Fruit fly (Drosophila melanogaster) whole organism, embryonic: ENCODE measurements around the gene CG10570.
A peak's percentile ranks its signal among the peaks of the same experiment; 100 is the strongest.

Experiments used
- Adf1 ChIP-seq: fragments of 200-800 bp; sonication (Bioruptor generic); IDR thresholded peaks from 2 replicates; pipeline ENCODE4 v1.3.6; 2022; ENCODE audit warnings: missing biosample characterization, missing genetic modification characterization
- Antp ChIP-seq: fragments of 200-800 bp; sonication (Bioruptor generic); optimal IDR thresholded peaks from 3 replicates; lab custom pipeline; 2016; ENCODE audit warnings: missing biosample characterization, missing genetic modification characterization
- Atf-2 ChIP-seq: fragments of 200-800 bp; sonication (Bioruptor generic); optimal IDR thresholded peaks from 2 replicates; lab custom pipeline; 2016; ENCODE audit warnings: missing biosample characterization, missing genetic modification characterization
- Atf3 ChIP-seq: fragments of 200-800 bp; sonication (Bioruptor generic); optimal IDR thresholded peaks from 3 replicates; lab custom pipeline; 2016; ENCODE audit warnings: missing biosample characterization, missing genetic modification characterization
- CG10147 ChIP-seq: fragments of 200-800 bp; sonication (Bioruptor generic); optimal IDR thresholded peaks from 2 replicates; lab custom pipeline; 2019; ENCODE audit warnings: missing biosample characterization, mild to moderate bottlenecking, missing genetic modification characterization, moderate library complexity
- CG1024 ChIP-seq: fragments of 200-800 bp; sonication (Bioruptor generic); IDR thresholded peaks from 2 replicates; pipeline ENCODE4 v1.3.6; 2022; ENCODE audit warnings: missing biosample characterization, missing genetic modification characterization
- CG17328 ChIP-seq: fragments of 200-800 bp; sonication (Bioruptor generic); IDR thresholded peaks from 2 replicates; pipeline ENCODE4 v1.3.6; 2022; ENCODE audit warnings: missing biosample characterization, missing genetic modification characterization
- CG17568 ChIP-seq: fragments of 200-800 bp; sonication (Bioruptor generic); optimal IDR thresholded peaks from 2 replicates; lab custom pipeline; 2018; ENCODE audit warnings: missing biosample characterization, mild to moderate bottlenecking, missing genetic modification characterization, moderate library complexity
- CG17612 ChIP-seq: fragments of 200-800 bp; sonication (Bioruptor generic); IDR thresholded peaks from 2 replicates; pipeline ENCODE4 v1.3.6; 2022; ENCODE audit warnings: missing biosample characterization, missing genetic modification characterization
- CG2199 ChIP-seq: fragments of 200-800 bp; sonication (Bioruptor generic); IDR thresholded peaks from 3 replicates; pipeline ENCODE4 v1.3.6; 2022; ENCODE audit warnings: missing biosample characterization, missing genetic modification characterization
- CG2875 ChIP-seq: fragments of 200-800 bp; sonication (Bioruptor generic); optimal IDR thresholded peaks from 2 replicates; lab custom pipeline; 2017; ENCODE audit warnings: missing biosample characterization, mild to moderate bottlenecking, missing genetic modification characterization, missing genetic modification reagents
- CG33557 ChIP-seq: fragments of 200-800 bp; sonication (Bioruptor generic); optimal IDR thresholded peaks from 2 replicates; lab custom pipeline; 2019; ENCODE audit warnings: missing biosample characterization, mild to moderate bottlenecking, missing genetic modification characterization, moderate library complexity
- CG7928 ChIP-seq: fragments of 200-800 bp; sonication (Bioruptor generic); optimal IDR thresholded peaks from 2 replicates; lab custom pipeline; 2017; ENCODE audit warnings: missing biosample characterization, mild to moderate bottlenecking, missing genetic modification characterization
- CG7963 ChIP-seq: fragments of 200-800 bp; sonication (Bioruptor generic); IDR thresholded peaks from 3 replicates; pipeline ENCODE4 v1.3.6; 2022; ENCODE audit warnings: missing biosample characterization, missing genetic modification characterization; ENCODE audit not compliant: partially characterized antibody
- CG9876 ChIP-seq: fragments of 200-800 bp; sonication (Bioruptor generic); optimal IDR thresholded peaks from 2 replicates; lab custom pipeline; 2016; ENCODE audit warnings: missing biosample characterization, missing genetic modification characterization
- D ChIP-seq, 2 experiments: fragments of 200-800 bp in 1 of 2; fragments of >200 bp in 1 of 2; sonication (Bioruptor generic) in 1 of 2; optimal IDR thresholded peaks; 2 replicates in 1 of 2; 3 replicates in 1 of 2; lab custom pipeline; 2017; ENCODE audit warnings: mild to moderate bottlenecking in 1 of 2, missing biosample characterization in 1 of 2, missing genetic modification characterization in 1 of 2, missing genetic modification reagents in 1 of 2
- Deaf1 ChIP-seq: fragments of 200-800 bp; optimal IDR thresholded peaks from 3 replicates; lab custom pipeline; 2019; ENCODE audit warnings: missing biosample characterization, mild to moderate bottlenecking, missing genetic modification characterization, moderate library complexity
- Dek ChIP-seq: fragments of 200-800 bp; sonication (Bioruptor generic); optimal IDR thresholded peaks from 3 replicates; lab custom pipeline; 2019; ENCODE audit warnings: missing biosample characterization, mild to moderate bottlenecking, missing genetic modification characterization, moderate library complexity
- Dip2 ChIP-seq: fragments of 200-800 bp; sonication (Bioruptor generic); IDR thresholded peaks from 2 replicates; pipeline ENCODE4 v1.3.6; 2022; ENCODE audit warnings: missing biosample characterization, missing genetic modification characterization
- Dp ChIP-seq: fragments of 200-800 bp; sonication (Bioruptor generic); optimal IDR thresholded peaks from 2 replicates; lab custom pipeline; 2018; ENCODE audit warnings: missing biosample characterization, mild to moderate bottlenecking, missing genetic modification characterization, moderate library complexity
- Gug ChIP-seq: fragments of 200-800 bp; sonication (Bioruptor generic); IDR thresholded peaks from 4 replicates; pipeline ENCODE4 v1.3.6; 2022; ENCODE audit warnings: missing biosample characterization, missing genetic modification characterization
- Hmx ChIP-seq: fragments of 200-800 bp; sonication (Bioruptor generic); optimal IDR thresholded peaks from 2 replicates; lab custom pipeline; 2016; ENCODE audit warnings: missing biosample characterization, missing genetic modification characterization
- Kr ChIP-seq: fragments of 200-800 bp; sonication (Bioruptor generic); optimal IDR thresholded peaks from 2 replicates; lab custom pipeline; 2017; ENCODE audit warnings: missing biosample characterization, mild to moderate bottlenecking, missing genetic modification characterization
- Mrtf ChIP-seq: fragments of 200-800 bp; sonication (Bioruptor generic); IDR thresholded peaks from 3 replicates; pipeline ENCODE4 v1.3.6; 2022; ENCODE audit warnings: missing biosample characterization, missing genetic modification characterization
- Nf-YB ChIP-seq: fragments of 200-800 bp; sonication (Bioruptor generic); optimal IDR thresholded peaks from 3 replicates; lab custom pipeline; 2019; ENCODE audit warnings: missing biosample characterization, mild to moderate bottlenecking, missing genetic modification characterization, moderate library complexity
- Nf-YC ChIP-seq: fragments of 200-800 bp; optimal IDR thresholded peaks from 3 replicates; lab custom pipeline; 2019; ENCODE audit warnings: missing biosample characterization, mild to moderate bottlenecking, missing genetic modification characterization, moderate library complexity
- Poxn ChIP-seq: fragments of 200-800 bp; sonication (Bioruptor generic); IDR thresholded peaks from 2 replicates; pipeline ENCODE4 v1.3.6; 2022; ENCODE audit warnings: missing biosample characterization, missing genetic modification characterization
- Rx ChIP-seq: fragments of 200-800 bp; sonication (Bioruptor generic); IDR thresholded peaks from 2 replicates; pipeline ENCODE4 v1.3.6; 2022; ENCODE audit warnings: missing biosample characterization, missing genetic modification characterization
- Sin3A ChIP-seq: fragments of >200 bp; optimal IDR thresholded peaks from 2 replicates; lab custom pipeline; 2018
- Spps ChIP-seq: fragments of 200-800 bp; sonication (Bioruptor generic); optimal IDR thresholded peaks from 2 replicates; lab custom pipeline; 2018; ENCODE audit warnings: missing biosample characterization, mild to moderate bottlenecking, missing genetic modification characterization
- ac ChIP-seq: fragments of 200-800 bp; sonication (Bioruptor generic); optimal IDR thresholded peaks from 3 replicates; lab custom pipeline; 2017; ENCODE audit warnings: missing biosample characterization, mild to moderate bottlenecking, missing genetic modification characterization
- bsh ChIP-seq, 2 experiments: fragments of 200-800 bp; sonication (Bioruptor generic); optimal IDR thresholded peaks; 2 replicates each; lab custom pipeline; 2017 to 2018; ENCODE audit warnings: mild to moderate bottlenecking in 2 of 2, missing biosample characterization in 2 of 2, missing genetic modification characterization in 2 of 2, moderate library complexity in 1 of 2
- cad ChIP-seq: fragments of >200 bp; optimal IDR thresholded peaks from 2 replicates; lab custom pipeline; 2017; ENCODE audit warnings: missing biosample characterization, missing genetic modification characterization
- cg ChIP-seq: fragments of 200-800 bp; sonication (Bioruptor generic); optimal IDR thresholded peaks from 3 replicates; lab custom pipeline; 2019; ENCODE audit warnings: missing biosample characterization, mild to moderate bottlenecking, missing genetic modification characterization, moderate library complexity
- dati ChIP-seq: fragments of 200-800 bp; sonication (Bioruptor generic); IDR thresholded peaks from 2 replicates; pipeline ENCODE4 v1.3.6; 2022; ENCODE audit warnings: missing biosample characterization, missing genetic modification characterization
- ems ChIP-seq: fragments of 200-800 bp; sonication (Bioruptor generic); optimal IDR thresholded peaks from 3 replicates; lab custom pipeline; 2016; ENCODE audit warnings: missing biosample characterization, missing genetic modification characterization
- eyg ChIP-seq: fragments of 200-800 bp; sonication (Bioruptor generic); optimal IDR thresholded peaks from 3 replicates; lab custom pipeline; 2016; ENCODE audit warnings: missing biosample characterization, missing genetic modification characterization
- gcm ChIP-seq: fragments of 200-800 bp; sonication (Bioruptor generic); optimal IDR thresholded peaks from 2 replicates; lab custom pipeline; 2019; ENCODE audit warnings: missing biosample characterization, mild to moderate bottlenecking, missing genetic modification characterization, moderate library complexity
- gsb-n ChIP-seq: fragments of 200-800 bp; sonication (Bioruptor generic); optimal IDR thresholded peaks from 3 replicates; lab custom pipeline; 2018; ENCODE audit warnings: missing biosample characterization, mild to moderate bottlenecking, missing genetic modification characterization
- lov ChIP-seq, 2 experiments: fragments of 200-800 bp in 1 of 2; fragments of >200 bp in 1 of 2; sonication (Bioruptor generic) in 1 of 2; IDR thresholded peaks in 1 of 2; optimal IDR thresholded peaks in 1 of 2; 2 replicates in 1 of 2; 3 replicates in 1 of 2; pipeline versions ENCODE4 v1.3.6 to Lab custom; 2017 to 2022; ENCODE audit warnings: missing biosample characterization in 1 of 2, missing genetic modification characterization in 1 of 2
- nerfin-1 ChIP-seq: fragments of 200-800 bp; sonication (Bioruptor generic); optimal IDR thresholded peaks from 3 replicates; lab custom pipeline; 2019; ENCODE audit warnings: missing biosample characterization, mild to moderate bottlenecking, missing genetic modification characterization, moderate library complexity
- pfk ChIP-seq: fragments of 200-800 bp; sonication (Bioruptor generic); optimal IDR thresholded peaks from 2 replicates; lab custom pipeline; 2018; ENCODE audit warnings: missing biosample characterization, mild to moderate bottlenecking, missing genetic modification characterization, moderate library complexity
- pros ChIP-seq: fragments of 200-800 bp; sonication (Bioruptor generic); optimal IDR thresholded peaks from 3 replicates; lab custom pipeline; 2019; ENCODE audit warnings: missing biosample characterization, mild to moderate bottlenecking, missing genetic modification characterization, moderate library complexity
- psq ChIP-seq: fragments of 200-800 bp; sonication (Bioruptor generic); optimal IDR thresholded peaks from 2 replicates; lab custom pipeline; 2017; ENCODE audit warnings: missing biosample characterization, missing genetic modification characterization
- run ChIP-seq: fragments of 200-800 bp; sonication (Bioruptor generic); optimal IDR thresholded peaks from 3 replicates; lab custom pipeline; 2018; ENCODE audit warnings: missing biosample characterization, mild to moderate bottlenecking, missing genetic modification characterization
- sens ChIP-seq: fragments of 200-800 bp; sonication (Bioruptor generic); peaks from one replicate; lab custom pipeline; 2016; ENCODE audit warnings: missing biosample characterization, missing genetic modification characterization
- sug ChIP-seq: fragments of 200-800 bp; optimal IDR thresholded peaks from 2 replicates; lab custom pipeline; 2019; ENCODE audit warnings: missing biosample characterization, mild to moderate bottlenecking, missing genetic modification characterization, moderate library complexity
- tll ChIP-seq, 2 experiments: fragments of 200-800 bp in 1 of 2; fragments of >200 bp in 1 of 2; sonication (Bioruptor generic) in 1 of 2; optimal IDR thresholded peaks; 2 replicates each; lab custom pipeline; 2017 to 2019; ENCODE audit warnings: missing biosample characterization in 2 of 2, missing genetic modification characterization in 2 of 2, mild to moderate bottlenecking in 1 of 2, moderate library complexity in 1 of 2

The CG10570 gene

DNA sequence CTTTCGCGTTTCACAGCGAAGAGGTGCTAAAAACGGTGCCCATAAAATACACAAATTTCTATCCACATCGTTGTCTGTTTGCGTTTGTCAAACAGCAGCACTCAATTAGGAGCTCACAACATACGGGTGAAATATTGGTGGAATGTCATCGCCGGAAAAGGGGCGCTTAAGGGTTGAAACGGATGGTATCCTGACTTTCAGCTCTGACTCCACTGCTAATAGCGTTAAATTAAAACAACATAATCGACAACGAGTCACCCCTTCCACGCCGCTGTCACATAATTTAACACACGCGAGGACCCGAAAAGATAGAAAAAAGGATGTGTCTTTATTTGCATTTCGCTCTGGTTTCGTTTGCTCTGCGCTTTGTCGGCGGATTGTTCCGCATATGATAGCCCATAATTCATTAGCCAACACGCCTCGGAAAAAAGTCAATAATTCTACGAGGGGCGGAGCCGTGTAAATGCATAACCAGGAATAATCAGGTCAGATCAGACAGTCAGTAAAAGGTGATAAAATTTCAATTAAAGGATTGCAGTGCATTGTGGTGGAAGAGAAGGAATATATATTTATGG, 25.9 kb downstream of the CG10570 start:
- TF ChIP-seq CG2199 (GFP tag; lab: Robert Waterston, UW) (0 out of 3 replicates have a peak, but pooled peaks have one; percentile 30), nerfin-1 (tag; lab: Kevin White, UChicago) (peak; percentile 71), Adf1 (no peak), pfk (GFP tag; lab: Kevin White, UChicago) (no peak), ac (GFP tag; lab: Kevin White, UChicago) (peak; percentile 40), Nf-YB (GFP tag; lab: Kevin White, UChicago) (peak; percentile 22), CG7928 (GFP tag; lab: Kevin White, UChicago) (no peak), gcm (peak; percentile 27), gsb-n (tag; lab: Kevin White, UChicago) (peak; percentile 56), Rx (GFP tag; lab: Robert Waterston, UW) (no peak), CG2875 (GFP tag; lab: Kevin White, UChicago) (no peak), pros (GFP tag; lab: Kevin White, UChicago) (peak; percentile 53), Spps (tag; lab: Kevin White, UChicago) (no peak), lov (optimal IDR thresholded peaks at IDR 0.05; lab: Kevin White, UChicago) (no peak), lov (GFP tag; IDR thresholded peaks at IDR 0.05; lab: Robert Waterston, UW) (0 out of 3 replicates have a peak, but pooled peaks have one; percentile 46), sens (peak; percentile 65), Dip2 (GFP tag; lab: Robert Waterston, UW) (no peak), D (optimal IDR thresholded peaks at IDR 0.05; lab: Kevin White, UChicago) (no peak), D (GFP tag; optimal IDR thresholded peaks at IDR 0.05; lab: Kevin White, UChicago) (peak; percentile 12), eyg (GFP tag; lab: Kevin White, UChicago) (no peak), Dek (tag; lab: Kevin White, UChicago) (no peak), Mrtf (GFP tag; lab: Robert Waterston, UW) (no peak), Kr (GFP tag; lab: Kevin White, UChicago) (peak; percentile 91), CG7963 (GFP tag; lab: Robert Waterston, UW) (no peak), Hmx (GFP tag; lab: Kevin White, UChicago) (no peak), Antp (no peak), CG17328 (no peak), CG17612 (GFP tag; lab: Robert Waterston, UW) (no peak), CG10147 (GFP tag; lab: Kevin White, UChicago) (no peak), Atf3 (GFP tag; lab: Kevin White, UChicago) (no peak), tll (GFP tag; optimal IDR thresholded peaks at IDR 0.05; lab: Kevin White, UChicago) (peak in 1 of 2 experiments; percentile 80)

DNA sequence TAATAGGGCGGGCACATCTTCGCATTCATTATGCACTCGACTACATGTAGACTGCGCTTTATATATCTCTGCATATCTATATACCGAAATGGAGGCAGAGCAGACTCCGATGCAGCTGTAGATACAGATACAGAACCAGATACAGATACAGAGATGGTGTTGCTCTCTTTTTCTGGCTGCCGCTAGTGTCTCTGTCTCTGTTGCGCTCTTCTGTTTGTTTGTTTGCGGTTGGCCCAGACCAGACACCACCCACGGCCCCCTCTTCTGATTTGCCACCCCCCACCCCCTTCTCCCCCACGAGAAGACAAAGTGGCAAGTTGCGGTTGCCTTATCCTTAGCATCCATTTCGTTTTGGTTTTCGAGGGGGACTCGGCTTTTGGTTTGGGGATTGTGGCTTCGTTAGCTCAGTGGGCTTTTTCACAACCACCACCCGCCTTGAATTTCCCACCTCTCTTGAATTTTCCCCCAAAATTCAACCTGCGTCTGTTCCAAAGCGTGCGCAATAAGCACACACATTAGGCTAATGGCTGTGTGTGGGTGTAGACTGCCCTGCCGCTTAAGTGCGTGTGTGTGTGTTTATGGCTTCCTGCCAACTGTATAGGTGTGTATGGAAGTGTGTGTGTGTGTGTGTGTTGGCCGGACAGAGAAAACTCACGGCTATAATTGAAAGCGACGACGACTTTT, 27.6 kb downstream of the CG10570 start:
- TF ChIP-seq dati (GFP tag; lab: Robert Waterston, UW) (no peak), CG1024 (GFP tag; lab: Robert Waterston, UW) (no peak), Dp (no peak), CG9876 (no peak), cg (peak; percentile 63), Atf-2 (GFP tag; lab: Kevin White, UChicago) (no peak), Poxn (no peak), Sin3A (no peak), ems (GFP tag; lab: Kevin White, UChicago) (no peak), Gug (GFP tag; lab: Robert Waterston, UW) (no peak), CG33557 (GFP tag; lab: Kevin White, UChicago) (no peak), lov (optimal IDR thresholded peaks at IDR 0.05; lab: Kevin White, UChicago) (no peak), lov (GFP tag; IDR thresholded peaks at IDR 0.05; lab: Robert Waterston, UW) (no peak), psq (GFP tag; lab: Kevin White, UChicago) (no peak), Nf-YC (peak; percentile 92), sens (peak; percentile 30), CG17568 (GFP tag; lab: Kevin White, UChicago) (no peak), Deaf1 (peak; percentile 50), sug (tag; lab: Kevin White, UChicago) (no peak), run (peak; percentile 5), cad (GFP tag; lab: Kevin White, UChicago) (peak; percentile 9), bsh (GFP tag; optimal IDR thresholded peaks at IDR 0.05; lab: Kevin White, UChicago) (no peak)
